Fruit fly (Drosophila melanogaster): Measurements from ENCODE around the gene CG5890.

- TF ChIP-seq topi (GFP tag; optimal IDR thresholded peaks at IDR 0.05): no peak
- no peak for TF ChIP-seq CG4318 (GFP tag; optimal IDR thresholded peaks at IDR 0.05)
- no peak for TF ChIP-seq CG6854 (GFP tag; optimal IDR thresholded peaks at IDR 0.05)
- TF ChIP-seq lz (GFP tag; optimal IDR thresholded peaks at IDR 0.05): no peak
These were observed 45.2 kb upstream of the CG5890 start, which contains the start of gene CG5024 for dm6 chr3R:25810796-25811195.

All from whole organism, prepupa.